Worm (Caenorhabditis elegans) whole organism, midembryonic: ENCODE data around the gene srw-22.

Experiments
- T22C8.4 ChIP-seq: fragments of 200-800 bp; sonication (Bioruptor generic); IDR thresholded peaks from 2 replicates; pipeline ENCODE4 v1.3.6; 2022; ENCODE audit warnings: missing genetic modification characterization, missing compliant biosample characterization
- cog-1 ChIP-seq: sonication (generic microtip); optimal IDR thresholded peaks from 2 replicates; lab custom pipeline; 2016; ENCODE audit warnings: missing genetic modification characterization, missing compliant biosample characterization
- flt-1 ChIP-seq: fragments of 200-800 bp; sonication (Bioruptor generic); IDR thresholded peaks from 2 replicates; pipeline ENCODE4 v1.3.6; 2022; ENCODE audit warnings: missing genetic modification characterization, missing compliant biosample characterization
- klf-2 ChIP-seq: fragments of 200-800 bp; sonication (Bioruptor generic); conservative IDR thresholded peaks from 2 replicates; pipeline ENCODE4 v1.3.6; 2022; ENCODE audit warnings: missing genetic modification reagents, missing genetic modification characterization, missing compliant biosample characterization
- ref-1 ChIP-seq: fragments of 200-800 bp; sonication (Bioruptor generic); conservative IDR thresholded peaks from 2 replicates; pipeline ENCODE4 v1.3.6; 2022; ENCODE audit warnings: missing genetic modification reagents, missing genetic modification characterization, missing compliant biosample characterization
- tab-1 ChIP-seq: fragments of 200-800 bp; sonication (Bioruptor generic); IDR thresholded peaks from 2 replicates; pipeline ENCODE4 v1.3.6; 2022; ENCODE audit warnings: missing genetic modification characterization, missing compliant biosample characterization
- ztf-23 ChIP-seq: fragments of 200-800 bp; sonication (Bioruptor generic); IDR thresholded peaks from 2 replicates; pipeline ENCODE4 v1.3.6; 2022; ENCODE audit warnings: missing genetic modification reagents, missing genetic modification characterization, missing compliant biosample characterization
- ztf-29 ChIP-seq: fragments of 200-800 bp; sonication (Bioruptor generic); IDR thresholded peaks from 2 replicates; pipeline ENCODE4 v1.3.6; 2022; ENCODE audit warnings: missing genetic modification reagents, missing genetic modification characterization, missing compliant biosample characterization

DNA sequence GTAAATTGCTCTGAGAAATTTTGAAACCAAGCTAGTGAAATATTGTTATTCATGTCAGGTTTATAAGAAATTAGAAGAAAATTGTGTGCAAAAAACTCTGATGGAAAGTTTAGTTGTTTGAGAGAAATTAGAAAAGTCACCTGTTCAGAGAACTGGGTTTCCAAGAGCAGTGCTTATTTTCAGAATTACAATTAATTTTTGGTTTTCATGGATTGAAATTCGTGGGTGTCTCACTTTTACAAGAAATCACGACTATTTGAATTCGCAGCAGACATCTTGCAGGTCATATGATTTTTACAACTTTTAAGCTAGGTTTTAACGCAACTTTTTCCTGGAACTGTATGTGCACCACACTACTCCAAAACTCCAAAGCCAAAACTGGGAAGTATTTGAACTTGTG, 40.6 kb downstream of the srw-22 start, which contains the start of gene srz-10:
- TF ChIP-seq T22C8.4 (GFP tag; lab: Robert Waterston, UW) (no peak), cog-1 (tag; lab: Kevin White, UChicago) (no peak), flt-1 (no peak), klf-2 (GFP tag; lab: Robert Waterston, UW) (no peak), ztf-23 (GFP tag; lab: Robert Waterston, UW) (no peak), tab-1 (GFP tag; lab: Robert Waterston, UW) (no peak), ztf-29 (no peak), ref-1 (no peak)
